Worm (Caenorhabditis elegans) whole organism, L1 larva: ENCODE measurements around the gene F53A9.6.

Experiments
- ceh-8 ChIP-seq: fragments of 200-800 bp; sonication (Bioruptor generic); optimal IDR thresholded peaks from 2 replicates; lab custom pipeline; 2018; ENCODE audit warnings: mild to moderate bottlenecking, missing genetic modification characterization, moderate library complexity, missing compliant biosample characterization
- ceh-88 ChIP-seq: fragments of 200-800 bp; sonication (Bioruptor generic); IDR thresholded peaks from 2 replicates; pipeline ENCODE4 v1.3.6; 2022; ENCODE audit warnings: missing genetic modification characterization, missing compliant biosample characterization
- nhr-19 ChIP-seq: fragments of 200-800 bp; sonication (Bioruptor generic); conservative IDR thresholded peaks from 2 replicates; pipeline ENCODE4 v1.3.6; 2022; ENCODE audit warnings: missing genetic modification characterization, missing compliant biosample characterization
- snpc-4 ChIP-seq: fragments of 150-350 bp; optimal IDR thresholded peaks from 2 replicates; lab custom pipeline; 2014; ENCODE audit warnings: missing biosample characterization, missing genetic modification characterization
- unc-130 ChIP-seq: fragments of 150-350 bp; optimal IDR thresholded peaks from 2 replicates; lab custom pipeline; 2017; ENCODE audit warnings: missing biosample characterization, missing genetic modification characterization, inconsistent platforms

DNA sequence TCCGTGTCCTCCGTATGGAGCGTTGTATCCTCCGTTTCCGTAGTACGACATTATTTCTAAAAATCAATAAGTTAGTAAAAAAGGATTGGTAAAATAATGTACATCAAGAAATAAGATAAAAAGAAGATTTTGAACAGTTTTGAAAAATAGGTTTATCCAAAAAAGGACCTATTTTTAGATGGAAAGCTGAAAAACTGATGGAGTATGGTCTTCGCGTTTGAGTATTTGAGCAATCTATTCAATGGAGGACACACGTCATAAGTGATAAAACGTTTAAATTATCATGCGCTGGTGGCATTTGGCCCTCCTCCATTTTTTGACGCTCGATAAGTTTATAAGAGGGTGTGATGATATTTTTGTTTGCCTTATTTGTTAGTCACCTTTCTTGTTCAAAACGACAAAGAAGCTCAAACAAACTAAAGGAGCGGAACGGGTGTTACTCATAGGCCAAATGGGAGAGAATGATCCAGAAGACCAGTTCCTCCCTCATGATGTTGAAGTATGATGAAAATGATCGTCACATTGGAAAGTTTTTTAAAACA lies at the start of gene F53A9.6:
- no peak for TF ChIP-seq snpc-4 (tag; lab: Kevin White, UChicago)
- TF ChIP-seq ceh-88 (GFP tag; lab: Robert Waterston, UW), result no peak
- TF ChIP-seq ceh-8 (GFP tag; lab: Kevin White, UChicago), result no peak
- no peak for TF ChIP-seq nhr-19 (GFP tag; lab: Robert Waterston, UW)
- TF ChIP-seq unc-130, result no peak
